Worm (Caenorhabditis elegans) whole organism, midembryonic: Measurements from ENCODE around the gene F27D9.13.

Source experiments
- cog-1 ChIP-seq: sonication (generic microtip); optimal IDR thresholded peaks from 2 replicates; lab custom pipeline; 2016; ENCODE audit warnings: missing genetic modification characterization, missing compliant biosample characterization
- flt-1 ChIP-seq: fragments of 200-800 bp; sonication (Bioruptor generic); IDR thresholded peaks from 2 replicates; pipeline ENCODE4 v1.3.6; 2022; ENCODE audit warnings: missing genetic modification characterization, missing compliant biosample characterization
- klf-2 ChIP-seq: fragments of 200-800 bp; sonication (Bioruptor generic); conservative IDR thresholded peaks from 2 replicates; pipeline ENCODE4 v1.3.6; 2022; ENCODE audit warnings: missing genetic modification reagents, missing genetic modification characterization, missing compliant biosample characterization
- med-1 ChIP-seq: sonication (generic microtip); optimal IDR thresholded peaks from 2 replicates; lab custom pipeline; 2017; ENCODE audit warnings: missing genetic modification characterization, mild to moderate bottlenecking, missing compliant biosample characterization, antibody characterized with exemption, missing genetic modification reagents; ENCODE audit not compliant: insufficient read depth
- ref-1 ChIP-seq: fragments of 200-800 bp; sonication (Bioruptor generic); conservative IDR thresholded peaks from 2 replicates; pipeline ENCODE4 v1.3.6; 2022; ENCODE audit warnings: missing genetic modification reagents, missing genetic modification characterization, missing compliant biosample characterization
- tab-1 ChIP-seq: fragments of 200-800 bp; sonication (Bioruptor generic); IDR thresholded peaks from 2 replicates; pipeline ENCODE4 v1.3.6; 2022; ENCODE audit warnings: missing genetic modification characterization, missing compliant biosample characterization
- ztf-23 ChIP-seq: fragments of 200-800 bp; sonication (Bioruptor generic); IDR thresholded peaks from 2 replicates; pipeline ENCODE4 v1.3.6; 2022; ENCODE audit warnings: missing genetic modification reagents, missing genetic modification characterization, missing compliant biosample characterization
- ztf-29 ChIP-seq: fragments of 200-800 bp; sonication (Bioruptor generic); IDR thresholded peaks from 2 replicates; pipeline ENCODE4 v1.3.6; 2022; ENCODE audit warnings: missing genetic modification reagents, missing genetic modification characterization, missing compliant biosample characterization

ce11 chrX:7661628-7662027, 5.6 kb downstream of the F27D9.13 start:
- TF ChIP-seq klf-2 (GFP tag; lab: Robert Waterston, UW) (no peak), flt-1 (GFP tag; lab: Robert Waterston, UW) (no peak), cog-1 (tag; lab: Kevin White, UChicago) (no peak), ref-1 (GFP tag; lab: Robert Waterston, UW) (no peak), ztf-29 (GFP tag; lab: Robert Waterston, UW) (no peak), tab-1 (no peak), med-1 (GFP tag; lab: Kevin White, UChicago) (no peak), ztf-23 (GFP tag; lab: Robert Waterston, UW) (no peak)
